Fruit fly (Drosophila melanogaster) whole organism, embryonic: ENCODE data around the gene CG10055.

Experiments
- Ada2b ChIP-seq: fragments of 200-800 bp; sonication (Bioruptor generic); IDR thresholded peaks from 2 replicates; pipeline ENCODE4 v1.3.6; 2022; ENCODE audit warnings: missing biosample characterization, missing genetic modification characterization
- Antp ChIP-seq: fragments of 200-800 bp; sonication (Bioruptor generic); optimal IDR thresholded peaks from 3 replicates; lab custom pipeline; 2016; ENCODE audit warnings: missing biosample characterization, missing genetic modification characterization
- Asciz ChIP-seq: fragments of 200-800 bp; sonication (Bioruptor generic); optimal IDR thresholded peaks from 2 replicates; lab custom pipeline; 2017; ENCODE audit warnings: missing biosample characterization, mild to moderate bottlenecking, missing genetic modification characterization, missing genetic modification reagents
- CG10267 ChIP-seq: fragments of 200-800 bp; sonication (Bioruptor generic); optimal IDR thresholded peaks from 2 replicates; lab custom pipeline; 2018; ENCODE audit warnings: missing biosample characterization, mild to moderate bottlenecking, missing genetic modification characterization, moderate library complexity
- CG10462 ChIP-seq: fragments of 200-800 bp; sonication (Bioruptor generic); optimal IDR thresholded peaks from 2 replicates; lab custom pipeline; 2016; ENCODE audit warnings: missing biosample characterization, missing genetic modification characterization
- CG11085 ChIP-seq: fragments of 200-800 bp; sonication (Bioruptor generic); IDR thresholded peaks from 2 replicates; pipeline ENCODE4 v1.3.6; 2022; ENCODE audit warnings: missing biosample characterization, missing genetic modification characterization
- CG11247 ChIP-seq: fragments of 200-800 bp; sonication (Bioruptor generic); IDR thresholded peaks from 2 replicates; pipeline ENCODE4 v1.3.6; 2022; ENCODE audit warnings: missing biosample characterization, missing genetic modification characterization
- CG11504 ChIP-seq: fragments of 200-800 bp; sonication (Bioruptor generic); optimal IDR thresholded peaks from 3 replicates; lab custom pipeline; 2019; ENCODE audit warnings: missing biosample characterization, mild to moderate bottlenecking, missing genetic modification characterization, moderate library complexity
- CG11723 ChIP-seq: fragments of 200-800 bp; sonication (Bioruptor generic); optimal IDR thresholded peaks from 2 replicates; lab custom pipeline; 2017; ENCODE audit warnings: missing biosample characterization, mild to moderate bottlenecking, missing genetic modification characterization
- CG12942 ChIP-seq: fragments of 200-800 bp; sonication (Bioruptor generic); optimal IDR thresholded peaks from 3 replicates; lab custom pipeline; 2016; ENCODE audit warnings: missing biosample characterization, missing genetic modification characterization
- CG14014 ChIP-seq: fragments of 200-800 bp; sonication (Bioruptor generic); IDR thresholded peaks from 2 replicates; pipeline ENCODE4 v1.3.6; 2022; ENCODE audit warnings: missing biosample characterization, missing genetic modification characterization
- CG14667 ChIP-seq: fragments of 200-800 bp; sonication (Bioruptor generic); IDR thresholded peaks from 2 replicates; pipeline ENCODE4 v1.3.6; 2022; ENCODE audit warnings: missing biosample characterization, missing genetic modification characterization
- CG15073 ChIP-seq: fragments of 200-800 bp; sonication (Bioruptor generic); optimal IDR thresholded peaks from 2 replicates; lab custom pipeline; 2016; ENCODE audit warnings: missing biosample characterization, missing genetic modification characterization
- CG1602 ChIP-seq: fragments of 200-800 bp; sonication (Bioruptor generic); optimal IDR thresholded peaks from 3 replicates; lab custom pipeline; 2016; ENCODE audit warnings: missing biosample characterization, missing genetic modification characterization
- CG1647 ChIP-seq: fragments of 200-800 bp; sonication (Bioruptor generic); optimal IDR thresholded peaks from 3 replicates; lab custom pipeline; 2016; ENCODE audit warnings: missing biosample characterization, missing genetic modification characterization
- CG17361 ChIP-seq: fragments of 200-800 bp; sonication (Bioruptor generic); IDR thresholded peaks from 3 replicates; pipeline ENCODE4 v1.3.6; 2022; ENCODE audit warnings: missing biosample characterization, missing genetic modification characterization
- CG31224 ChIP-seq: fragments of 200-800 bp; sonication (Bioruptor generic); IDR thresholded peaks from 2 replicates; pipeline ENCODE4 v1.3.6; 2022; ENCODE audit warnings: missing biosample characterization, missing genetic modification characterization
- CG32532 ChIP-seq: fragments of 200-800 bp; sonication (Bioruptor generic); IDR thresholded peaks from 2 replicates; pipeline ENCODE4 v1.3.6; 2022; ENCODE audit warnings: missing biosample characterization, missing genetic modification characterization
- CG42726 ChIP-seq: fragments of 200-800 bp; sonication (Bioruptor generic); IDR thresholded peaks from 2 replicates; pipeline ENCODE4 v1.3.6; 2022; ENCODE audit warnings: missing biosample characterization, missing genetic modification characterization; ENCODE audit not compliant: partially characterized antibody
- CG4328 ChIP-seq: fragments of 200-800 bp; sonication (Bioruptor generic); optimal IDR thresholded peaks from 3 replicates; lab custom pipeline; 2017; ENCODE audit warnings: missing biosample characterization, missing genetic modification reagents, missing genetic modification characterization
- CG8765 ChIP-seq: fragments of 200-800 bp; sonication (Bioruptor generic); IDR thresholded peaks from 2 replicates; pipeline ENCODE4 v1.3.6; 2022; ENCODE audit warnings: missing biosample characterization, missing genetic modification characterization
- D19A ChIP-seq: fragments of 200-800 bp; optimal IDR thresholded peaks from 3 replicates; lab custom pipeline; 2019; ENCODE audit warnings: missing biosample characterization, mild to moderate bottlenecking, missing genetic modification characterization, moderate library complexity
- Dip3 ChIP-seq: fragments of 200-800 bp; sonication (Bioruptor generic); optimal IDR thresholded peaks from 3 replicates; lab custom pipeline; 2016; ENCODE audit warnings: missing biosample characterization, missing genetic modification characterization
- Dll ChIP-seq: fragments of 200-800 bp; sonication (Bioruptor generic); IDR thresholded peaks from 4 replicates; pipeline ENCODE4 v1.3.6; 2022; ENCODE audit warnings: missing biosample characterization, missing genetic modification characterization; ENCODE audit not compliant: partially characterized antibody
- Dref ChIP-seq: fragments of 200-800 bp; sonication (Bioruptor generic); IDR thresholded peaks from 2 replicates; pipeline ENCODE4 v1.3.6; 2022; ENCODE audit warnings: missing biosample characterization, missing genetic modification characterization
- Hmx ChIP-seq: fragments of 200-800 bp; sonication (Bioruptor generic); optimal IDR thresholded peaks from 2 replicates; lab custom pipeline; 2016; ENCODE audit warnings: missing biosample characterization, missing genetic modification characterization
- Myb ChIP-seq: fragments of 200-800 bp; sonication (Bioruptor generic); optimal IDR thresholded peaks from 2 replicates; lab custom pipeline; 2016; ENCODE audit warnings: missing biosample characterization, missing genetic modification characterization
- NK7.1 ChIP-seq: fragments of 200-800 bp; sonication (Bioruptor generic); optimal IDR thresholded peaks from 3 replicates; lab custom pipeline; 2016; ENCODE audit warnings: missing biosample characterization, missing genetic modification characterization
- Oaz ChIP-seq: fragments of 200-800 bp; sonication (Bioruptor generic); IDR thresholded peaks from 2 replicates; pipeline ENCODE4 v1.3.6; 2022; ENCODE audit warnings: missing biosample characterization, missing genetic modification characterization
- Rfx ChIP-seq: fragments of 200-800 bp; sonication (Bioruptor generic); IDR thresholded peaks from 2 replicates; pipeline ENCODE4 v1.3.6; 2022; ENCODE audit warnings: missing biosample characterization, missing genetic modification characterization
- Sox102F ChIP-seq: fragments of 200-800 bp; sonication (Bioruptor generic); optimal IDR thresholded peaks from 2 replicates; lab custom pipeline; 2018; ENCODE audit warnings: missing biosample characterization, mild to moderate bottlenecking, missing genetic modification characterization, moderate library complexity
- YL-1 ChIP-seq: fragments of 200-800 bp; sonication (Bioruptor generic); optimal IDR thresholded peaks from 3 replicates; lab custom pipeline; 2017; ENCODE audit warnings: missing biosample characterization, mild to moderate bottlenecking, missing genetic modification characterization
- al ChIP-seq: fragments of 200-800 bp; sonication (Bioruptor generic); IDR thresholded peaks from 2 replicates; pipeline ENCODE4 v1.3.6; 2022; ENCODE audit warnings: missing biosample characterization, missing genetic modification characterization
- ap ChIP-seq: fragments of 200-800 bp; sonication (Bioruptor generic); IDR thresholded peaks from 2 replicates; pipeline ENCODE4 v1.3.6; 2022; ENCODE audit warnings: missing biosample characterization, missing genetic modification characterization
- bcd ChIP-seq: fragments of 200-800 bp; sonication (Bioruptor generic); optimal IDR thresholded peaks from 2 replicates; lab custom pipeline; 2017; ENCODE audit warnings: missing biosample characterization, mild to moderate bottlenecking, missing genetic modification characterization
- corto ChIP-seq: fragments of 200-800 bp; sonication (Bioruptor generic); optimal IDR thresholded peaks from 2 replicates; lab custom pipeline; 2016; ENCODE audit warnings: missing biosample characterization, mild to moderate bottlenecking, missing genetic modification characterization, moderate library complexity
- dati ChIP-seq: fragments of 200-800 bp; sonication (Bioruptor generic); IDR thresholded peaks from 2 replicates; pipeline ENCODE4 v1.3.6; 2022; ENCODE audit warnings: missing biosample characterization, missing genetic modification characterization
- disco-r ChIP-seq: fragments of 200-800 bp; sonication (Bioruptor generic); optimal IDR thresholded peaks from 2 replicates; lab custom pipeline; 2016; ENCODE audit warnings: missing biosample characterization, missing genetic modification characterization
- dmrt11E ChIP-seq: fragments of 200-800 bp; sonication (Bioruptor generic); optimal IDR thresholded peaks from 3 replicates; lab custom pipeline; 2018; ENCODE audit warnings: missing biosample characterization, mild to moderate bottlenecking, missing genetic modification characterization, moderate library complexity
- ems ChIP-seq: fragments of 200-800 bp; sonication (Bioruptor generic); optimal IDR thresholded peaks from 3 replicates; lab custom pipeline; 2016; ENCODE audit warnings: missing biosample characterization, missing genetic modification characterization
- esg ChIP-seq: fragments of 200-800 bp; sonication (Bioruptor generic); conservative IDR thresholded peaks from 2 replicates; pipeline ENCODE4 v1.3.6; 2022; ENCODE audit warnings: missing biosample characterization, missing genetic modification characterization
- ewg ChIP-seq: fragments of 200-800 bp; sonication (Bioruptor generic); optimal IDR thresholded peaks from 3 replicates; lab custom pipeline; 2017; ENCODE audit warnings: mild to moderate bottlenecking, missing biosample characterization, missing genetic modification reagents, missing genetic modification characterization
- ind ChIP-seq: fragments of 200-800 bp; sonication (Bioruptor generic); optimal IDR thresholded peaks from 3 replicates; lab custom pipeline; 2016; ENCODE audit warnings: missing biosample characterization, missing genetic modification characterization
- lmd ChIP-seq: fragments of 200-800 bp; sonication (Bioruptor generic); IDR thresholded peaks from 2 replicates; pipeline ENCODE4 v1.3.6; 2022; ENCODE audit warnings: missing biosample characterization, missing genetic modification characterization
- maf-S ChIP-seq: fragments of 200-800 bp; sonication (Bioruptor generic); optimal IDR thresholded peaks from 2 replicates; lab custom pipeline; 2016; ENCODE audit warnings: missing biosample characterization, missing genetic modification characterization
- oc ChIP-seq: fragments of 200-800 bp; sonication (Bioruptor generic); optimal IDR thresholded peaks from 2 replicates; lab custom pipeline; 2018; ENCODE audit warnings: missing biosample characterization, mild to moderate bottlenecking, missing genetic modification characterization, moderate library complexity
- pros ChIP-seq: fragments of 200-800 bp; sonication (Bioruptor generic); optimal IDR thresholded peaks from 3 replicates; lab custom pipeline; 2019; ENCODE audit warnings: missing biosample characterization, mild to moderate bottlenecking, missing genetic modification characterization, moderate library complexity
- sug ChIP-seq: fragments of 200-800 bp; optimal IDR thresholded peaks from 2 replicates; lab custom pipeline; 2019; ENCODE audit warnings: missing biosample characterization, mild to moderate bottlenecking, missing genetic modification characterization, moderate library complexity
- ttk ChIP-seq: fragments of 200-800 bp; sonication (Bioruptor generic); IDR thresholded peaks from 2 replicates; pipeline ENCODE4 v2.1.2; 2022; ENCODE audit warnings: missing biosample characterization, missing genetic modification characterization
- tup ChIP-seq: fragments of 200-800 bp; sonication (Bioruptor generic); optimal IDR thresholded peaks from 2 replicates; lab custom pipeline; 2016; ENCODE audit warnings: missing biosample characterization, mild to moderate bottlenecking, missing genetic modification characterization, moderate library complexity

Gene CG10055

dm6 chr3R:7144245-7144904, 42.1 kb downstream of the CG10055 start, which contains the start of the genes CG14610 and CG2656 (continued):
- TF ChIP-seq CG14014 (peak; percentile 40; the same call in 1 of the 2 replicates), CG11247 (GFP tag; lab: Robert Waterston, UW) (peak; percentile 64), Myb (GFP tag; lab: Kevin White, UChicago) (peak; percentile 80), Hmx (GFP tag; lab: Kevin White, UChicago) (no peak), maf-S (GFP tag; lab: Kevin White, UChicago) (peak; percentile 87), bcd (GFP tag; lab: Kevin White, UChicago) (peak; percentile 68), tup (GFP tag; lab: Kevin White, UChicago) (peak; percentile 84), lmd (GFP tag; lab: Robert Waterston, UW) (peak; percentile 53; the same call in 1 of the 2 replicates), corto (GFP tag; lab: Kevin White, UChicago) (no peak), CG12942 (peak; percentile 87), CG11504 (tag; lab: Kevin White, UChicago) (no peak), pros (GFP tag; lab: Kevin White, UChicago) (no peak), al (GFP tag; lab: Robert Waterston, UW) (no peak), CG31224 (GFP tag; lab: Robert Waterston, UW) (peak; percentile 24; the same call in 1 of the 2 replicates), NK7.1 (peak; percentile 54), Dip3 (peak; percentile 82), Oaz (no peak), CG14667 (GFP tag; lab: Robert Waterston, UW) (no peak), ap (GFP tag; lab: Robert Waterston, UW) (no peak), CG10267 (tag; lab: Kevin White, UChicago) (peak; percentile 99), ewg (GFP tag; lab: Kevin White, UChicago) (peak; percentile 73), CG4328 (peak; percentile 21), CG32532 (GFP tag; lab: Robert Waterston, UW) (peak; percentile 71), dmrt11E (peak; percentile 37), CG8765 (GFP tag; lab: Robert Waterston, UW) (peak; percentile 20; the same call in 1 of the 2 replicates), dati (GFP tag; lab: Robert Waterston, UW) (0 out of 2 replicates have a peak, but pooled peaks have one; percentile 7), Dll (peak; percentile 52; the same call in 2 of the 4 replicates), YL-1 (GFP tag; lab: Kevin White, UChicago) (peak; percentile 80), CG11723 (peak; percentile 65), D19A (peak; percentile 26), oc (tag; lab: Kevin White, UChicago) (no peak), ttk (GFP tag; lab: Robert Waterston, UW) (peak; percentile 57; the same call in 1 of the 2 replicates), Ada2b (GFP tag; lab: Robert Waterston, UW) (peak; percentile 51; the same call in 1 of the 2 replicates), esg (GFP tag; lab: Robert Waterston, UW) (peak; percentile 42; the same call in 1 of the 2 replicates), Asciz (GFP tag; lab: Kevin White, UChicago) (no peak), CG1647 (GFP tag; lab: Kevin White, UChicago) (peak; percentile 79), Antp (GFP tag; lab: Kevin White, UChicago) (peak; percentile 94), CG1602 (peak; percentile 80), Rfx (GFP tag; lab: Robert Waterston, UW) (peak; percentile 85), Sox102F (peak; percentile 73), CG42726 (peak; percentile 7; the same call in 1 of the 2 replicates), CG10462 (GFP tag; lab: Kevin White, UChicago) (peak; percentile 55), ems (GFP tag; lab: Kevin White, UChicago) (peak; percentile 86), disco-r (GFP tag; lab: Kevin White, UChicago) (peak; percentile 14), Dref (GFP tag; lab: Robert Waterston, UW) (peak; percentile 50; the same call in 1 of the 2 replicates), ind (GFP tag; lab: Kevin White, UChicago) (peak; percentile 89), CG15073 (peak; percentile 30), CG17361 (GFP tag; lab: Robert Waterston, UW) (no peak), sug (peak; percentile 48), CG11085 (GFP tag; lab: Robert Waterston, UW) (0 out of 2 replicates have a peak, but pooled peaks have one; percentile 38)
